Fruit fly (Drosophila melanogaster): ENCODE data around the gene CG34150.

Gene CG34150

DNA sequence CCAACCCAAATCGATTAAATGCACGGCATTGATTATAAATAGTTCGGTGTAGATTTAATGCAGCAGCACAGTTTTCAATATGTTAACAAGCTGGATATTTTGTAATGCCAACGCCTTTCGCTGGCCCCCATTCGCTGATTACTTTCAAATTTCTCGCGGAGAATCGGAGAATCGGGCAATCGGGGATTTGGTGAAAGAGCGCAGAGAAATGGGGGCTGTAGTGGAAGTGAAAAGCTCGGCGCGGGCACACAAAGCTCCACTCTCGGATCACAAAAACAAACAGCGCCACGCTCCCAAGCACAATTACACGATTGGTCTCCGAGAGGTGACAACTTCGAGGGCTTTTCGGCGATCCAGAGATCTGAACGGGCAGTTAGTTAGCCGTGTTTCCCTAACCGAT, 27.6 kb downstream of the CG34150 start, which contains the start of gene Esp:
TSS of gene Esp (plus strand) at position 301 of the 400 bp plus-strand sequence.
- TF ChIP-seq noc (tag; optimal IDR thresholded peaks at IDR 0.05) = no peak

- TF ChIP-seq noc (tag; optimal IDR thresholded peaks at IDR 0.05) = peak; percentile 56
Measured at dm6 chr3R:24845148-24845547, 31.1 kb downstream of the CG34150 start.

DNA sequence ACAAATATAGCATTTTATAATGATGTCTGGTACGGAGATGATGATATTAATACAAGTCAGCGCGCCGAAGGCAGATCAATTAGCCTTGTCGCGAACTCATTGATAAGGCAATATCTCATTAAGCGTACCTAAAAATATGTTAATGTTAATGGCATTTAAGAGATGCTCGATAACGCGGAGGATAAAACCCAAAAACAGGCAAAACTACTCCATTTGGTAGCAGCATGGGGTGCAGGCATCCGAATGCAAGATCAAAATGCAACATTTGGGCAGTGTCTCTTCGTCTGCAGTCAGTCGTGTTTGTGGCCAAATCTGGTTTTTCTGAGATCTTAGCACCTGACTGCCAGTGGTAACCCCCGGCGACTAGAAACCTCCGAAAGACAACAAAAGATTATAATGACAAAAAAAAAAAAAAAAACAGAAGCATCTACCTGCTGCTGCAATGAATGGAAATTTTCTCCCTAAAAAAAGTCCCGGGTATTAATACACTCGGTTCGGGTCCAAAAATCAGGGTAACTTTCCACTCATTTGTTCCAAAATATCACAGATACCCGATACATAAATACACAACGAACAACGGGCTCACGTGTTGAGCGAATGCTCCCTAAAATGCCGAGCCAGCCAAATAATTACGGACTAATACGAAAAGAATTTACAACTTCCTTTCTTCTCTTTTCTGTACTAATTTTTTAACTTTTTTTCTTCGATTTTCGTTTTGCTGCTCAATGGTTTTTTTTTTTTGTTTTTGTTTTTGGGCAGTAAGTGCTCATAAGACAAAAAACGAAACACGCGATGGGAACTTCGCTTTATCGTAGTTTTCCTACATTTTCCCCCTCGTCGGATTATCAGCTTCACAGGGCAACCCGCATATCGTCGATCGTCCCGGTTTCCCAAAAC, 32.1 kb downstream of the CG34150 start:
- TF ChIP-seq noc (tag; optimal IDR thresholded peaks at IDR 0.05) = no peak

- TF ChIP-seq noc (tag; optimal IDR thresholded peaks at IDR 0.05) = no peak
Measured at dm6 chr3R:24850420-24850819, 36.4 kb downstream of the CG34150 start, which contains the start of gene CG7006. TSS of gene CG7006 (plus strand) at chr3R:24850627.

DNA sequence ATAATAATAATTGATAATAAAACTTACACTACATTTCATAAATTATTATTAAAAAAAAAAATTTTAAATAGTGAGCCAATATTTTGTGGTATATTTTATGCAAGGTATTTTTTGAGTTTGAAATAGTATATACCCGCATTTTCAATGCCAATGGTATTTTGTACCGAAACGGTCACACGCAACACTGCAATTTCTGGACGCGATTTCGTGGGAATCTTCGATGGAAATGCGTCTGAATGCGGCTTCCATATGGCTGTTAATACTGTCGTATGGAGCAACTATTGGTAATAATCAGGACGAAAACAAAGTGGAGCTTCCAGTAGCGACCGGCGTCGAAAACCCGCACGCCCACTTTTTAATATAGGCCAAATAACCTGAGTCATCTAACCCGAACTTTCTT, 37.4 kb downstream of the CG34150 start, which contains the start of gene Nct:
TSS of gene Nct (plus strand) at position 173 of the 400 bp plus-strand sequence.
- no peak for TF ChIP-seq noc (tag; optimal IDR thresholded peaks at IDR 0.05)

DNA sequence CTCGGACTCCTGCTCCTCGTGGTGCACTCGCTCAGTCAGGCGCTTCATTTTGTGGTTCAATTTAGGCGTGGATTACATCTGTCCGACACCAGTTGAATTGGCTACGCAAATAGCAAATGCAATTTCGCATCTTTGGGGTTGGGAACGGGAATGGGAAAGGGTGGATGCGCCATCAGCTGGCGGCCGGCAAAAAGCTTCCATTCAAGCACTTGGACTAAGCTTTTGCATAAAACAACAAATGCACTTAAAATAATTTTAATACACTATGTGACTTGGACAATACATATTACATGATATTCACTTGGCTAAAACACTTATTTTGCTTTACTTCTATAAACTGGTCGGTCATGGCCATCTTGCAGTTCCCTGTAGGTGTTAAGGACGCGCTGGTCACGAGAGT, 42.1 kb downstream of the CG34150 start, which contains the start of gene HDAC11:
TSS of gene HDAC11 (minus strand) at position 101 of the 400 bp plus-strand sequence.
- no peak for TF ChIP-seq noc (tag; optimal IDR thresholded peaks at IDR 0.05)

DNA sequence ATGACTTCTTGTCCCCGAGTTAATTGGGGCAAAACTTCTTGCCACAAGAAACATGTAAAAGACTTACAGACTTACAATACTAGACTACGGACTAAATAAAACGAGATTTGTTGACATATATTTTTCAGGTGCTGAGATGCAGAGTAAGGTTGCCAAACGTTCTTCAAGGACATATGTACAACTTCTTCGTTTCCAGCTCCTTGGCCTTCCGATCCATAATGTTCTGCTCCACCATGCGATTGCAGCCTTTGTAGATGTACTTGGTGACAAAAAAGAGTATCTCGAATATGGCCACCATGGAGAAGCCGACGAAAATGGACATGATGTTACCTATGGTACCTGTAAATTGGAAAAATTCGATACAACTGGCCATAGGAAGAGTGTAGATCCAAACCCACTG, 43.4 kb downstream of the CG34150 start, which contains the start of gene CAH4:
TSS of gene CAH4 (minus strand) at position 101 of the 400 bp plus-strand sequence.
- TF ChIP-seq noc (tag; optimal IDR thresholded peaks at IDR 0.05) = no peak

dm6 chr3R:24859701-24860100, 45.6 kb downstream of the CG34150 start, which contains the start of gene ppk22:
TSS of gene ppk22 (minus strand) at chr3R:24859801.
- TF ChIP-seq noc (tag; optimal IDR thresholded peaks at IDR 0.05) = no peak

dm6 chr3R:24860316-24860826, 46.3 kb downstream of the CG34150 start, which contains the start of gene CG13639:
TSS of gene CG13639 (minus strand) at chr3R:24860366.
- TF ChIP-seq noc (tag; optimal IDR thresholded peaks at IDR 0.05) = no peak

DNA sequence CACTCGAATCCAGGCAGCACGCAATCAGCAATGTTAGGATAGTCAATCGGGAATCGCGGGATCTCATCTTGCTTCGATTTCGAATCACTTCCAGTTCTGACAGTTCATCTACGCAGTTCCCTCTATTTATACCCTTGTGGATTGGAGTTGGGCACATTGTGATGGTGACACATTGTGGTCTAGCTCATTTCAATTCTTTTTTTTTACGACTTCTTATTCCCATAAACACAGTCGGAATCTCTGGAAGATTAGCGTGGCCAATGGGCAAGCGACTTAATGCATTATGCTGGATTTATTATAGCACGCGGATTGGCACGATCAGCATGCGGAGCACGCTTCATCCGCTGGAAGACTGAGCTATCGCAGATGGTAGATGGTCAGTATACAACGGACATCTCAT, 48.0 kb downstream of the CG34150 start, which contains the start of gene CG13640:
TSS of gene CG13640 (minus strand) at position 101 of the 400 bp plus-strand sequence.
- no peak for TF ChIP-seq noc (tag; optimal IDR thresholded peaks at IDR 0.05)

DNA sequence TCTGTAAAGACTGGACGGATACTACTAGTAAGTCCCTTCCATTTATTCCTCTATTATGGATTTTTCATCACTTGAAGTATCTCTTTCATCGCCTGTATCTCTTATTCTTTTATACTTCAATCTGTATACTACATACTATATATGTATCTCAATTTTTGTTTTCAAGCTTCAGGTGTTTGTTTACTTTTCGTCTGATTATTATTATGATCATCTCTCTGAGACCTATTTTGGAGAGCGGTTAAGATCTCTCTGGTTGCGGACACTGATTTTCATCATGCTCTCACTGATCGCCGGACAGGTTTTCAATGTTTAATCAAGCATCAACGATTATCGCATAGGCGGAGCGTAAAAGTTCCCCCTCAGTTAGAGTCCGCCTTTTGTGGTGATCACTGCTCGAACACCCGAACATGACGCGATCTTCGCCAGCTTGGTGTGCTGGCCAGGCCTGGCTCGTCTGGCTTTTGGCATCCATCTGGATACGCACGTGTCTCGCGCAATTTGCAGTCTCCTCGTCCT, 48.6 kb downstream of the CG34150 start, which contains the start of gene CG7016:
TSS of gene CG7016 (plus strand) at position 358 of the 516 bp plus-strand sequence.
- TF ChIP-seq noc (tag; optimal IDR thresholded peaks at IDR 0.05) = no peak

DNA sequence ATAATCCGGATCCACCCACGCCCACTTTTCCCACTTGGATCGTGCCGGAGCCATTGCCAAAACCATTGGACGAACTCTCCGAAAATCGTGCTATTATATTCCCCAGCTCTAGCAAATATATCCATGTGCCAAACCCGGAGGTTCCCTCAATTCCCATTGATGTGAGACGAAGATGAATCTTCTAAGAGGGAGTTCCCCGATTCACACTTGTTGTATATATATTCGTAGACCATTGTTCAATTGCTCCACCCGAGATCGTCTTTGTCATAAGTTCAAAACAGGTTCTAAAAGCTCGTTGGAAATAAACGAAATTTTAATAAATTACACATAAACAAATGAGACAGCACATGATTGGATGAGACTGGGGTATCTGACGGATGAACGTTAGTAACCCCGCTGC, 49.8 kb downstream of the CG34150 start:
- TF ChIP-seq noc (tag; optimal IDR thresholded peaks at IDR 0.05) = no peak

All from whole organism, larva.